Worm (Caenorhabditis elegans): ENCODE measurements around the gene srz-105.

DNA sequence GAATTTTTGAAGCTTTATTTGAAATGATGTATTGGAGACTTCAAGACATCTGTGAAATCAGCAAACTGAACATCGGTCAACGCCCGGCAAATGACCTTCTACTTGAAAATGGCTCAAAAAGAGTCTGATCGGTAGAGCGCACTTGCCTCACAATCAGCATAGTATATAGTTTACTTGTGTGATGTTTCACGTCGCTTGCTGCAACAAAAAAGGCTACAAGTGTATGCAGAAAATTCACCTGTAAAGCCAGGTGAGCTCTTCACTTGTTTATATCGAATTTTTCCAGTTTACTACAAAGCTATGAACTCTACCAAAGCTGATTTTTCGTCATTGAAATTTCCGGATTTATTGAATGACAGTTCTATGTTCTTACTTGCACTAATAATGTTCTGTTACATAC is 7.9 kb downstream of the srz-105 start, which contains the start of gene srz-71:
- TF ChIP-seq blmp-1 (tag; optimal IDR thresholded peaks at IDR 0.05) (no peak), ztf-11 (tag; optimal IDR thresholded peaks at IDR 0.05) (no peak), ces-1 (GFP tag; optimal IDR thresholded peaks at IDR 0.05) (no peak), snpc-4 (tag; optimal IDR thresholded peaks at IDR 0.05) (no peak), ceh-83 (GFP tag; optimal IDR thresholded peaks at IDR 0.05) (no peak), mep-1 (tag; optimal IDR thresholded peaks at IDR 0.05) (no peak), sptf-1 (tag; optimal IDR thresholded peaks at IDR 0.05) (no peak), bed-3 (GFP tag; optimal IDR thresholded peaks at IDR 0.05) (no peak), nhr-237 (tag; optimal IDR thresholded peaks at IDR 0.05) (no peak), unc-62 (GFP tag; optimal IDR thresholded peaks at IDR 0.05) (no peak), flh-1 (GFP tag; optimal IDR thresholded peaks at IDR 0.05) (no peak)

Measured in whole organism, mixed stage, embryonic.